Worm (Caenorhabditis elegans) whole organism, young adult: ENCODE data around the gene clec-177.

Source experiments
- F57C9.4 ChIP-seq: sonication (generic microtip); optimal IDR thresholded peaks from 2 replicates; lab custom pipeline; 2017; ENCODE audit warnings: mild to moderate bottlenecking, missing genetic modification characterization, missing compliant biosample characterization
- Y95B8A.8 ChIP-seq: fragments of 200-800 bp; sonication (Bioruptor generic); IDR thresholded peaks from 2 replicates; pipeline ENCODE4 v1.3.6; 2022; ENCODE audit warnings: missing genetic modification reagents, missing genetic modification characterization, missing compliant biosample characterization
- ama-1 ChIP-seq, 3 experiments: fragments of 150-350 bp in 1 of 3; sonication (generic microtip) in 2 of 3; optimal IDR thresholded peaks; 2 replicates each; lab custom pipeline; 2014 to 2018; ENCODE audit warnings: missing biosample characterization in 2 of 3, missing genetic modification characterization in 2 of 3, missing genetic modification reagents in 2 of 3
- dpl-1 ChIP-seq: fragments of 150-350 bp; optimal IDR thresholded peaks from 2 replicates; lab custom pipeline; 2014; ENCODE audit warnings: missing biosample characterization, missing genetic modification reagents, missing genetic modification characterization
- egl-44 ChIP-seq: fragments of 200-800 bp; sonication (Bioruptor generic); IDR thresholded peaks from 2 replicates; pipeline ENCODE4 v1.3.6; 2022; ENCODE audit warnings: missing genetic modification reagents, missing genetic modification characterization, missing compliant biosample characterization
- gei-17 ChIP-seq: fragments of 200-800 bp; sonication (Bioruptor generic); optimal IDR thresholded peaks from 2 replicates; lab custom pipeline; 2018; ENCODE audit warnings: mild to moderate bottlenecking, missing genetic modification characterization, missing compliant biosample characterization
- let-526 ChIP-seq: fragments of 200-800 bp; sonication (Bioruptor generic); IDR thresholded peaks from 2 replicates; pipeline ENCODE4 v1.3.6; 2022; ENCODE audit warnings: missing genetic modification reagents, missing genetic modification characterization, missing compliant biosample characterization
- let-607 ChIP-seq, 2 experiments: fragments of 200-800 bp in 1 of 2; sonication (Bioruptor generic) in 1 of 2; sonication (generic microtip) in 1 of 2; optimal IDR thresholded peaks; 2 replicates each; lab custom pipeline; 2016 to 2018; ENCODE audit warnings: mild to moderate bottlenecking in 2 of 2, missing compliant biosample characterization in 2 of 2, missing genetic modification characterization in 2 of 2, moderate library complexity in 2 of 2, missing genotype in 1 of 2
- nfya-1 ChIP-seq: sonication (generic microtip); optimal IDR thresholded peaks from 2 replicates; lab custom pipeline; 2017; ENCODE audit warnings: antibody characterized with exemption, missing compliant biosample characterization, missing genetic modification characterization, borderline replicate concordance; ENCODE audit not compliant: insufficient read depth
- nhr-90 ChIP-seq: sonication (generic microtip); optimal IDR thresholded peaks from 2 replicates; lab custom pipeline; 2016; ENCODE audit warnings: missing genotype, mild to moderate bottlenecking, missing genetic modification characterization, missing compliant biosample characterization
- pha-4 ChIP-seq: fragments of 150-350 bp; sonication (generic microtip); optimal IDR thresholded peaks from 2 replicates; lab custom pipeline; 2014; ENCODE audit warnings: missing biosample characterization, missing genetic modification reagents, missing genetic modification characterization
- snpc-4 ChIP-seq, 5 experiments: fragments of 150-350 bp in 1 of 5; sonication (generic microtip) in 4 of 5; optimal IDR thresholded peaks; 2 replicates each; lab custom pipeline; 2014 to 2018; ENCODE audit warnings: missing genetic modification characterization in 5 of 5, missing biosample characterization in 3 of 5, antibody characterized with exemption in 2 of 5, mild to moderate bottlenecking in 2 of 5, missing compliant biosample characterization in 2 of 5, missing genotype in 2 of 5, moderate library complexity in 2 of 5, missing genetic modification reagents in 1 of 5
- zim-3 ChIP-seq: sonication (generic microtip); optimal IDR thresholded peaks from 2 replicates; lab custom pipeline; 2017; ENCODE audit warnings: mild to moderate bottlenecking, missing genetic modification characterization, moderate library complexity, missing compliant biosample characterization
- ztf-18 ChIP-seq: sonication (generic microtip); optimal IDR thresholded peaks from 2 replicates; lab custom pipeline; 2016; ENCODE audit warnings: missing genotype, mild to moderate bottlenecking, missing genetic modification characterization, missing compliant biosample characterization

- TF ChIP-seq ztf-18 (tag; lab: Kevin White, UChicago) (no peak), snpc-4 (GFP tag; optimal IDR thresholded peaks at IDR 0.05; lab: Kevin White, UChicago) (no peak), snpc-4 (tag; optimal IDR thresholded peaks at IDR 0.05; lab: Kevin White, UChicago) (no peak), F57C9.4 (tag; lab: Kevin White, UChicago) (no peak), Y95B8A.8 (GFP tag; lab: Robert Waterston, UW) (no peak), pha-4 (tag; lab: Kevin White, UChicago) (no peak), nhr-90 (tag; lab: Kevin White, UChicago) (no peak), ama-1 (optimal IDR thresholded peaks at IDR 0.05; lab: Kevin White, UChicago) (no peak), ama-1 (GFP tag; optimal IDR thresholded peaks at IDR 0.05; lab: Kevin White, UChicago) (no peak), nfya-1 (tag; lab: Kevin White, UChicago) (no peak), let-607 (tag; optimal IDR thresholded peaks at IDR 0.05; lab: Kevin White, UChicago) (no peak), let-526 (GFP tag; lab: Robert Waterston, UW) (no peak), egl-44 (GFP tag; lab: Robert Waterston, UW) (no peak), dpl-1 (GFP tag; lab: Kevin White, UChicago) (no peak), gei-17 (no peak), zim-3 (no peak)
Measured at ce11 chrIV:4945771-4946170, 40.6 kb upstream of the clec-177 start, which contains the start of gene str-169.
